Worm (Caenorhabditis elegans): Measurements from ENCODE around the gene srh-148.
"Not testable (repeated sequence)": the region's sequence is repeated elsewhere in the genome, so short reads cannot be mapped to it uniquely, and the experiment has no call there.

DNA sequence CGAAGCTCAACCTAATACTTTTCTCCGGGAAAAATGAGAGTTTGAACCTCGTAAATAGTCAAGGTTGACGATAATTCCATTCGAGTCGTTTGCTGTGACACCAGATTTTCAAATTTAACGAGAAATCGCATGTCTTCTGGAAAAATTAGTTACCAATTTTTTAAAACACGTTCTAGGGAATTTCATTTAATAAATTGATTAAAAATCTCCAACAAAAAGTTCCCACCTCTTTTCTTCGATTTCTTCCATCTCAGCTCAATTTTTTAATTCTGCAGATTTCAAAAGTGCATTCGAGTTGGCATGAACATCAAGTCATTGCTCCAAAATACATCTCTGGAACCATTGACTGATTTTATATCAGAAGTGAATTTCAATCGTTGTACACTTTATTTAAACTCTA, 46.2 kb downstream of the srh-148 start, which contains the start of gene nhr-282:
- TF ChIP-seq elt-3, ztf-11 (tag; optimal IDR thresholded peaks at IDR 0.05): not testable (repeated sequence)

All from whole organism, mixed stage, embryonic.